Worm (Caenorhabditis elegans): ENCODE measurements around the gene R10D12.8.
A peak's percentile ranks its signal among the peaks of the same experiment; 100 is the strongest.

DNA sequence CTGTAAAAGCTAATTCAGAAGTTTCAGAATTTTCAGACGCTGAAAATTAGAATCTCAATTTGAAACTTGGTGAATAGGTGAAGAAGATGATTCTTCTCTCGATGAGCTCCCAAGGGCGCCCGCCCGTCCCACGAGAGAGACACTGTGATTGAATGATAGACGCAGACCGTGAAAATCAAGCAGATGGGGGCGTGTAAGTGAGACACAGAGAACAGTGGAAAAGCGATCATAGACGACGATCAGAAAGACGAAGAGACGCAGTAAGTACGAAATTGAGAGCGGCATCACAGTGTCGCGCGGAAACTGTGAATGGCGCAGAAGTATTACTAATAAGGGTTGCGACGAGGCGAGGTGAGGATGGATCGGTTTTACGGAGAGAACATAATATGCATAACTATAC is 49.3 kb upstream of the R10D12.8 start:
- TF ChIP-seq sox-4 (tag; optimal IDR thresholded peaks at IDR 0.05), result no peak
- TF ChIP-seq dsc-1 (tag; optimal IDR thresholded peaks at IDR 0.05), result peak; percentile 45
- no peak for TF ChIP-seq mef-2 (tag; optimal IDR thresholded peaks at IDR 0.05)
- TF ChIP-seq hpl-2 (GFP tag; optimal IDR thresholded peaks at IDR 0.05), result no peak
- TF ChIP-seq ceh-82 (tag; optimal IDR thresholded peaks at IDR 0.05), result no peak
- TF ChIP-seq ama-1 (optimal IDR thresholded peaks at IDR 0.05), result no peak
- TF ChIP-seq fkh-10 (GFP tag; optimal IDR thresholded peaks at IDR 0.05), result no peak
- no peak for TF ChIP-seq sptf-1 (tag; optimal IDR thresholded peaks at IDR 0.05)
- TF ChIP-seq jun-1 (tag; optimal IDR thresholded peaks at IDR 0.05), result no peak
- no peak for TF ChIP-seq nhr-11 (tag; optimal IDR thresholded peaks at IDR 0.05)
